Worm (Caenorhabditis elegans): ENCODE results near the gene ZK1320.3.

ce11 chrII:9653679-9654078 is 6.5 kb downstream of the ZK1320.3 start, which contains the start of gene ZK1307.2:
- TF ChIP-seq unc-62 (GFP tag; optimal IDR thresholded peaks at IDR 0.05) (no peak), pha-4 (tag; optimal IDR thresholded peaks at IDR 0.05) (no peak), mep-1 (tag; optimal IDR thresholded peaks at IDR 0.05) (no peak)
